Worm (Caenorhabditis elegans): ENCODE data around the gene F35B3.4.

Gene F35B3.4

ce11 chrX:17020858-17021257, at the start of gene F35B3.4:
F35B3.4 (minus strand) TSS chrX:17020958.
- no peak for TF ChIP-seq nhr-67 (tag; optimal IDR thresholded peaks at IDR 0.05)
- TF ChIP-seq nfya-1 (tag; optimal IDR thresholded peaks at IDR 0.05; ENCODE audit: insufficient read depth) = no peak
- TF ChIP-seq ztf-4 (tag; optimal IDR thresholded peaks at IDR 0.05) = no peak
- TF ChIP-seq fkh-10 (GFP tag; optimal IDR thresholded peaks at IDR 0.05) = no peak
- TF ChIP-seq lin-39 (tag; optimal IDR thresholded peaks at IDR 0.05) = no peak
- no peak for TF ChIP-seq lin-15B (tag; optimal IDR thresholded peaks at IDR 0.05)
- no peak for TF ChIP-seq elt-2 (tag; optimal IDR thresholded peaks at IDR 0.05)
- TF ChIP-seq ZK546.5 (tag; optimal IDR thresholded peaks at IDR 0.05) = no peak
- TF ChIP-seq nhr-28 (tag; optimal IDR thresholded peaks at IDR 0.05) = no peak
- TF ChIP-seq nhr-43 (tag; optimal IDR thresholded peaks at IDR 0.05; ENCODE audit: poor library complexity, severe bottlenecking) = no peak
- no peak for TF ChIP-seq eor-1 (tag; optimal IDR thresholded peaks at IDR 0.05)
- no peak for TF ChIP-seq ceh-9 (tag; optimal IDR thresholded peaks at IDR 0.05)

ce11 chrX:17070495-17070894, 49.7 kb upstream of the F35B3.4 start:
- TF ChIP-seq tbx-2 (tag; optimal IDR thresholded peaks at IDR 0.05) (no peak), nhr-23 (tag; optimal IDR thresholded peaks at IDR 0.05) (peak; percentile 34)

- TF ChIP-seq elt-2 (tag; optimal IDR thresholded peaks at IDR 0.05) = peak; percentile 85
- TF ChIP-seq unc-62 (GFP tag; optimal IDR thresholded peaks at IDR 0.05) = no peak
- TF ChIP-seq nhr-77 (tag; optimal IDR thresholded peaks at IDR 0.05) = no peak
- TF ChIP-seq zag-1 (tag; optimal IDR thresholded peaks at IDR 0.05) = no peak
- no peak for TF ChIP-seq R02D3.7 (tag; optimal IDR thresholded peaks at IDR 0.05)
- TF ChIP-seq elt-3 (tag; optimal IDR thresholded peaks at IDR 0.05) = no peak
- no peak for TF ChIP-seq nhr-25 (tag; optimal IDR thresholded peaks at IDR 0.05)
- no peak for TF ChIP-seq skn-1 (tag; optimal IDR thresholded peaks at IDR 0.05)
- TF ChIP-seq nhr-23 (tag; optimal IDR thresholded peaks at IDR 0.05) = no peak
- TF ChIP-seq nhr-28 (tag; optimal IDR thresholded peaks at IDR 0.05) = no peak
- TF ChIP-seq ama-1 (optimal IDR thresholded peaks at IDR 0.05) = no peak
- TF ChIP-seq unc-39 (tag; optimal IDR thresholded peaks at IDR 0.05) = no peak
- peak; percentile 48 for TF ChIP-seq pqm-1 (tag; optimal IDR thresholded peaks at IDR 0.05)
- peak; percentile 23 for TF ChIP-seq pha-4 (tag; optimal IDR thresholded peaks at IDR 0.05)
- no peak for TF ChIP-seq ztf-4 (tag; optimal IDR thresholded peaks at IDR 0.05)
- no peak for TF ChIP-seq mdl-1 (tag; optimal IDR thresholded peaks at IDR 0.05)
- no peak for TF ChIP-seq ztf-11 (tag; optimal IDR thresholded peaks at IDR 0.05)
- TF ChIP-seq snpc-4 (tag; optimal IDR thresholded peaks at IDR 0.05) = no peak
Observed at ce11 chrX:17066937-17067336, 46.2 kb upstream of the F35B3.4 start.

ce11 chrX:17064820-17065219, 44.1 kb upstream of the F35B3.4 start:
- peak; percentile 81 for TF ChIP-seq pha-4 (tag; optimal IDR thresholded peaks at IDR 0.05)
- TF ChIP-seq nfya-1 (tag; optimal IDR thresholded peaks at IDR 0.05; ENCODE audit: insufficient read depth) = no peak
- no peak for TF ChIP-seq unc-39 (tag; optimal IDR thresholded peaks at IDR 0.05)
- TF ChIP-seq elt-2 (tag; optimal IDR thresholded peaks at IDR 0.05) = peak; percentile 82
- TF ChIP-seq ama-1 (optimal IDR thresholded peaks at IDR 0.05) = peak; percentile 15
- peak; percentile 66 for TF ChIP-seq pqm-1 (tag; optimal IDR thresholded peaks at IDR 0.05)

- TF ChIP-seq nfya-1 (tag; optimal IDR thresholded peaks at IDR 0.05; ENCODE audit: insufficient read depth) (peak; percentile 32), nhr-23 (tag; optimal IDR thresholded peaks at IDR 0.05) (peak; percentile 48), nhr-11 (tag; optimal IDR thresholded peaks at IDR 0.05) (no peak), nhr-43 (tag; optimal IDR thresholded peaks at IDR 0.05; ENCODE audit: poor library complexity, severe bottlenecking) (peak; percentile 60), ZK546.5 (tag; optimal IDR thresholded peaks at IDR 0.05) (no peak), pha-4 (tag; optimal IDR thresholded peaks at IDR 0.05) (peak; percentile 89), ceh-28 (tag; optimal IDR thresholded peaks at IDR 0.05) (no peak), jun-1 (tag; optimal IDR thresholded peaks at IDR 0.05) (peak; percentile 86), nhr-237 (tag; optimal IDR thresholded peaks at IDR 0.05) (no peak), pqm-1 (tag; optimal IDR thresholded peaks at IDR 0.05) (peak; percentile 93), lsy-12 (tag; optimal IDR thresholded peaks at IDR 0.05) (peak; percentile 39), hmg-11 (tag; optimal IDR thresholded peaks at IDR 0.05) (no peak), mdl-1 (tag; optimal IDR thresholded peaks at IDR 0.05) (peak; percentile 89), elt-2 (tag; optimal IDR thresholded peaks at IDR 0.05) (peak; percentile 82), nhr-25 (tag; optimal IDR thresholded peaks at IDR 0.05) (peak; percentile 22), ama-1 (optimal IDR thresholded peaks at IDR 0.05) (peak; percentile 27), daf-12 (tag; optimal IDR thresholded peaks at IDR 0.05) (no peak), mml-1 (tag; optimal IDR thresholded peaks at IDR 0.05) (no peak), ztf-4 (tag; optimal IDR thresholded peaks at IDR 0.05) (no peak), R02D3.7 (tag; optimal IDR thresholded peaks at IDR 0.05) (no peak), lin-39 (tag; optimal IDR thresholded peaks at IDR 0.05) (no peak)
Observed at ce11 chrX:17063749-17064252, 43.0 kb upstream of the F35B3.4 start.

All from whole organism, L3 larva.